Fruit fly (Drosophila melanogaster) Kc167 (cell line): ENCODE measurements around the gene CG13085.

Experiments
- Myc ChIP-seq: fragments of >200 bp; optimal IDR thresholded peaks from 2 replicates; lab custom pipeline; 2017; ENCODE audit warnings: missing external identifiers
- Sin3A ChIP-seq: fragments of >200 bp; optimal IDR thresholded peaks from 2 replicates; lab custom pipeline; 2018; ENCODE audit warnings: missing external identifiers
- h ChIP-seq: fragments of >200 bp; optimal IDR thresholded peaks from 3 replicates; lab custom pipeline; 2018; ENCODE audit warnings: missing external identifiers
- insv ChIP-seq: fragments of >200 bp; optimal IDR thresholded peaks from 3 replicates; lab custom pipeline; 2018; ENCODE audit warnings: missing external identifiers
- psq ChIP-seq: fragments of >200 bp; optimal IDR thresholded peaks from 2 replicates; lab custom pipeline; 2017; ENCODE audit warnings: missing external identifiers
- ttk ChIP-seq: sonication (Bioruptor generic); optimal IDR thresholded peaks from 2 replicates; lab custom pipeline; 2017; ENCODE audit warnings: missing external identifiers

The CG13085 gene

dm6 chr2L:19463824-19464317 is 40.0 kb downstream of the CG13085 start, which contains the start of gene tj:
Gene tj, plus strand, starts transcription at chr2L:19464267.
- TF ChIP-seq Myc (lab: Kevin White, UChicago) (no peak), h (lab: Kevin White, UChicago) (no peak), insv (no peak), Sin3A (no peak), psq (lab: Kevin White, UChicago) (no peak), ttk (no peak)

dm6 chr2L:19469090-19469489 is 45.2 kb downstream of the CG13085 start:
- TF ChIP-seq Sin3A (no peak), insv (no peak), Myc (lab: Kevin White, UChicago) (no peak), ttk (no peak), h (lab: Kevin White, UChicago) (no peak), psq (lab: Kevin White, UChicago) (no peak)

- TF ChIP-seq psq (lab: Kevin White, UChicago) (no peak), Sin3A (no peak), Myc (lab: Kevin White, UChicago) (no peak), insv (no peak), h (lab: Kevin White, UChicago) (no peak), ttk (no peak)
Measured at dm6 chr2L:19469751-19470150, 45.9 kb downstream of the CG13085 start.

dm6 chr2L:19472256-19472655 is 48.4 kb downstream of the CG13085 start:
- no peak for TF ChIP-seq Sin3A
- TF ChIP-seq h (lab: Kevin White, UChicago), result no peak
- TF ChIP-seq insv, result no peak
- TF ChIP-seq Myc (lab: Kevin White, UChicago), result no peak
- no peak for TF ChIP-seq ttk
- no peak for TF ChIP-seq psq (lab: Kevin White, UChicago)

dm6 chr2L:19473397-19474009 is 49.7 kb downstream of the CG13085 start:
- TF ChIP-seq Sin3A (no peak), h (lab: Kevin White, UChicago) (no peak), insv (no peak), psq (lab: Kevin White, UChicago) (no peak), ttk (no peak), Myc (lab: Kevin White, UChicago) (no peak)

dm6 chr2L:19479249-19479984 is 55.6 kb downstream of the CG13085 start:
- TF ChIP-seq insv, result no peak
- TF ChIP-seq psq (lab: Kevin White, UChicago), result no peak
- no peak for TF ChIP-seq h (lab: Kevin White, UChicago)
- no peak for TF ChIP-seq Myc (lab: Kevin White, UChicago)
- no peak for TF ChIP-seq Sin3A
- TF ChIP-seq ttk, result no peak
